Worm (Caenorhabditis elegans): ENCODE data around the gene fbxb-92.

The fbxb-92 gene

DNA sequence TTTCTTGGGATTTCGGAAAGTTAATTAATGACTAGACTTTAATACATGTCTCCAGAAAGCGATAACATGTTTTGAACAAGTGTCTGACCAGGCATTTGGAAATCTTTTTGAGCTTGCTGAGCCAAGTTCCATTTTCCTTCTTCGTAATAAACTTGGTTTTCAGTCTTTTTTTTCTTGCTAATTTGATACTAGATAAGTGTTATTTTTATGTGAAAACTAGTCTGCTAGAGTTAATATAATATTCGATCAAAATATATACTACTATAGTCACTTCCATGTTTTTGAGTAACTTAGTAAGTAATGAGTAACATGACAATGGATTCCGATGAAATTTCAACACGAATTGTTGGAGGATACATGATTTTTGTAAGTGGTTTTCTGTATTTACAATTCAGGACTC is 38.0 kb downstream of the fbxb-92 start, which contains the start of gene srx-110:
srx-110 (plus strand) TSS at position 301 of the 400 bp plus-strand sequence.
- TF ChIP-seq atf-7 (tag; optimal IDR thresholded peaks at IDR 0.05) (no peak), fkh-3 (tag; optimal IDR thresholded peaks at IDR 0.05) (no peak), zfh-2 (GFP tag; conservative IDR thresholded peaks at IDR 0.05) (no peak), ceh-91 (GFP tag; IDR thresholded peaks at IDR 0.05) (no peak), nfya-2 (GFP tag; IDR thresholded peaks at IDR 0.05) (no peak), C06A6.2 (GFP tag; conservative IDR thresholded peaks at IDR 0.05) (no peak), bed-2 (GFP tag; IDR thresholded peaks at IDR 0.05) (no peak), rcor-1 (GFP tag; IDR thresholded peaks at IDR 0.05) (no peak)

DNA sequence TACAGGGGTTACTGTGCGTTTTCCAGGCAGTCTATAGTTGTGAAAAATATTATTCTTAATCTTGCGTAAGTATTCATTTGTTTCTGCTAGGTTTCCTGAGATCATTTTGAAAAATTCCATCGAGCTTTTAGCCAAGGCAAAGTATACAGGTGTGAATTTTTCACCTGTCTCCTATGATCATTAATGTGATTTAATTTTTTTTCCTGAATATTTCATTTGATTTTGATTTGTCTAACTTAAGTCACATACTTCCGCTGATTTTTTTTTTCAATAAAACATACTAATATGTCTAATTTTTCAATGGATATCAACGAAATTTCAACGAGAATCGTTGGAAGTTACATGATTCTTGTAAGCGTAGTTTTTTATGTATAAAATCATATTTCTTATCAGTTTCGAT is 42.0 kb downstream of the fbxb-92 start, which contains the start of gene srx-108:
srx-108 (plus strand) TSS at position 301 of the 400 bp plus-strand sequence.
- TF ChIP-seq F33H1.4 (GFP tag; IDR thresholded peaks at IDR 0.05) (no peak), madf-8 (GFP tag; conservative IDR thresholded peaks at IDR 0.05) (no peak), T26A5.8 (tag; optimal IDR thresholded peaks at IDR 0.05) (no peak), fkh-3 (tag; optimal IDR thresholded peaks at IDR 0.05) (no peak), madf-10 (tag; optimal IDR thresholded peaks at IDR 0.05) (no peak), F55B11.4 (tag; optimal IDR thresholded peaks at IDR 0.05; ENCODE audit: borderline replicate concordance, insufficient read depth) (no peak), repo-1 (tag; optimal IDR thresholded peaks at IDR 0.05) (no peak), dpff-1 (tag; optimal IDR thresholded peaks at IDR 0.05) (no peak), atf-7 (tag; optimal IDR thresholded peaks at IDR 0.05) (no peak), B0336.3 (GFP tag; IDR thresholded peaks at IDR 0.05) (no peak)

DNA sequence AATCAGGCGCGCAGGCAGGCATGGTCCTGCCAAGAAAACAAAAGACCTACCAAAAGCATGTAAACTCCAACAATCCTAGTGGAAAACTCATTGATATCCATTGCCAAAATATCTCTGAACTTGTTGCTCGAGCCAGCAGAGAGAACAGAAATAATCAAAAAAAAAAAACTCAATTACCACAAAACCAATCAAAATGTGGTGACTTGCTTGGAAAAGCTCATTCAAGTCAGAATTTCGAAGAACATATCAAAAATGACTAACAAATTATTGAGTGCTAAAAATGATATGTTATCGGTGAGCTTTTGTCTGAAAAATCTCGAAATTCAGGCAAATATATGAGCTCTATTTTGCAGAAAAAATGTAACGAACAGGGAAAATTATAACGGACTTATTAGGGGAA is 46.0 kb downstream of the fbxb-92 start, which contains the start of gene srx-105:
srx-105 (minus strand) TSS at position 101 of the 400 bp plus-strand sequence.
- TF ChIP-seq Y95B8A.8 (GFP tag; IDR thresholded peaks at IDR 0.05) (no peak), rec-8 (tag; optimal IDR thresholded peaks at IDR 0.05) (no peak)

DNA sequence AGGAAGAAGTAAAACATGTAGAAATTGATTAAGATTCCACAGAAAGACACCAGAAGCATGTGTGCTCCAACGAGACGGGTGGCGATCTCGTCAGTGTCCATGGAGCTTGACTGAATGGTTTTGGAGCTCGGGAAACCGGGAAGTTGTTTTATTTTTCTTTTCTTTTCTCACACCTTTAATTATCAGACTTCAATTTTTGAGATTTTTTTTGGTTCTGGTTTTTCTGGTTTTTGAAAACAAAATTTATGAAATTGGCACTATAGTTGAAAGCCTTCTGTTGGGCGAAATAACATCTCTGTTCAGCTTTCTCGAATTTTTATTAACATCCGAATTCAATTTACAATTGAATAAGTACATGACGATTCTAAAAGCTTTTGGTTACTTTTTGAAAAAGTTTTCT is 47.7 kb downstream of the fbxb-92 start, which contains the start of gene srx-104:
srx-104 (minus strand) TSS at position 101 of the 400 bp plus-strand sequence.
- TF ChIP-seq ztf-28 (GFP tag; IDR thresholded peaks at IDR 0.05): no peak
- TF ChIP-seq ceh-79 (tag; optimal IDR thresholded peaks at IDR 0.05): no peak
- no peak for TF ChIP-seq F49E8.2 (tag; optimal IDR thresholded peaks at IDR 0.05; ENCODE audit: insufficient read depth)
- no peak for TF ChIP-seq ama-1 (optimal IDR thresholded peaks at IDR 0.05)
- TF ChIP-seq ama-1 (GFP tag; optimal IDR thresholded peaks at IDR 0.05): no peak
- TF ChIP-seq ceh-58 (GFP tag; IDR thresholded peaks at IDR 0.05): no peak
- no peak for TF ChIP-seq ztf-18 (tag; optimal IDR thresholded peaks at IDR 0.05)
- TF ChIP-seq F23B12.7 (tag; optimal IDR thresholded peaks at IDR 0.05; ENCODE audit: insufficient read depth): no peak
- no peak for TF ChIP-seq egl-18 (GFP tag; IDR thresholded peaks at IDR 0.05)
- TF ChIP-seq snpc-4 (GFP tag; optimal IDR thresholded peaks at IDR 0.05): no peak
- no peak for TF ChIP-seq snpc-4 (tag; optimal IDR thresholded peaks at IDR 0.05)
- TF ChIP-seq let-607 (tag; optimal IDR thresholded peaks at IDR 0.05): no peak
- TF ChIP-seq madf-10 (tag; optimal IDR thresholded peaks at IDR 0.05): no peak
- TF ChIP-seq ceh-40 (GFP tag; IDR thresholded peaks at IDR 0.05): no peak
